Fruit fly (Drosophila melanogaster) whole organism, prepupa: ENCODE data around the gene SelG.

Source experiments
- Blimp-1 ChIP-seq: fragments of 200-800 bp; sonication (Bioruptor generic); optimal IDR thresholded peaks from 3 replicates; lab custom pipeline; 2017; ENCODE audit warnings: missing biosample characterization, missing genetic modification characterization, mild to moderate bottlenecking, moderate library complexity, missing genetic modification reagents
- CG10631 ChIP-seq: fragments of 200-800 bp; sonication (Bioruptor generic); optimal IDR thresholded peaks from 2 replicates; lab custom pipeline; 2016; ENCODE audit warnings: missing biosample characterization, missing genetic modification characterization
- CG10669 ChIP-seq: fragments of 200-800 bp; sonication (Bioruptor generic); optimal IDR thresholded peaks from 3 replicates; lab custom pipeline; 2018; ENCODE audit warnings: missing biosample characterization, mild to moderate bottlenecking, missing genetic modification characterization, moderate library complexity
- CG11902 ChIP-seq: fragments of 200-800 bp; sonication (Bioruptor generic); optimal IDR thresholded peaks from 3 replicates; lab custom pipeline; 2016; ENCODE audit warnings: missing biosample characterization, missing genetic modification characterization
- CG15336 ChIP-seq: fragments of 200-800 bp; sonication (Bioruptor generic); IDR thresholded peaks from 2 replicates; pipeline ENCODE4 v1.3.6; 2022; ENCODE audit warnings: missing biosample characterization, missing genetic modification characterization
- CG1621 ChIP-seq: fragments of 200-800 bp; sonication (Bioruptor generic); optimal IDR thresholded peaks from 3 replicates; lab custom pipeline; 2018; ENCODE audit warnings: missing biosample characterization, mild to moderate bottlenecking, missing genetic modification characterization
- CG16779 ChIP-seq: fragments of 200-800 bp; sonication (Bioruptor generic); optimal IDR thresholded peaks from 3 replicates; lab custom pipeline; 2017; ENCODE audit warnings: missing biosample characterization, mild to moderate bottlenecking, missing genetic modification characterization
- CG3032 ChIP-seq: fragments of 200-800 bp; optimal IDR thresholded peaks from 2 replicates; lab custom pipeline; 2019; ENCODE audit warnings: missing biosample characterization, mild to moderate bottlenecking, missing genetic modification characterization, moderate library complexity
- CG31627 ChIP-seq: fragments of 200-800 bp; sonication (Bioruptor generic); optimal IDR thresholded peaks from 3 replicates; lab custom pipeline; 2016; ENCODE audit warnings: missing biosample characterization, missing genetic modification characterization
- CG32006 ChIP-seq: fragments of 200-800 bp; sonication (Bioruptor generic); optimal IDR thresholded peaks from 3 replicates; lab custom pipeline; 2017; ENCODE audit warnings: missing biosample characterization, mild to moderate bottlenecking, missing genetic modification characterization
- CG34406 ChIP-seq: fragments of 200-800 bp; sonication (Bioruptor generic); optimal IDR thresholded peaks from 3 replicates; lab custom pipeline; 2016; ENCODE audit warnings: missing biosample characterization, missing genetic modification characterization
- CG3919 ChIP-seq: fragments of 200-800 bp; sonication (Bioruptor generic); optimal IDR thresholded peaks from 3 replicates; lab custom pipeline; 2016; ENCODE audit warnings: missing biosample characterization, missing genetic modification characterization
- CG4318 ChIP-seq: fragments of 200-800 bp; sonication (Bioruptor generic); optimal IDR thresholded peaks from 3 replicates; lab custom pipeline; 2017; ENCODE audit warnings: missing biosample characterization, mild to moderate bottlenecking, missing genetic modification characterization
- CG6163 ChIP-seq: fragments of 200-800 bp; sonication (Bioruptor generic); IDR thresholded peaks from 3 replicates; pipeline ENCODE4 v1.3.6; 2022; ENCODE audit warnings: missing biosample characterization, missing genetic modification characterization
- CG6276 ChIP-seq: fragments of 200-800 bp; sonication (Bioruptor generic); optimal IDR thresholded peaks from 2 replicates; lab custom pipeline; 2017; ENCODE audit warnings: missing biosample characterization, mild to moderate bottlenecking, missing genetic modification characterization
- CG6792 ChIP-seq: fragments of 200-800 bp; sonication (Bioruptor generic); optimal IDR thresholded peaks from 3 replicates; lab custom pipeline; 2016; ENCODE audit warnings: missing biosample characterization, missing genetic modification characterization
- CG6808 ChIP-seq: fragments of 200-800 bp; sonication (Bioruptor generic); optimal IDR thresholded peaks from 3 replicates; lab custom pipeline; 2017; ENCODE audit warnings: missing biosample characterization, missing genetic modification characterization, mild to moderate bottlenecking, moderate library complexity, missing genetic modification reagents
- CG8319 ChIP-seq: fragments of 200-800 bp; sonication (Bioruptor generic); optimal IDR thresholded peaks from 3 replicates; lab custom pipeline; 2016; ENCODE audit warnings: missing biosample characterization, missing genetic modification characterization
- CG8632 ChIP-seq: fragments of 200-800 bp; sonication (Bioruptor generic); optimal IDR thresholded peaks from 3 replicates; lab custom pipeline; 2016; ENCODE audit warnings: missing biosample characterization, missing genetic modification characterization
- CG9139 ChIP-seq: fragments of 200-800 bp; sonication (Bioruptor generic); optimal IDR thresholded peaks from 3 replicates; lab custom pipeline; 2017; ENCODE audit warnings: missing biosample characterization, mild to moderate bottlenecking, missing genetic modification characterization
- Eip75B ChIP-seq: fragments of 200-800 bp; sonication (Bioruptor generic); optimal IDR thresholded peaks from 3 replicates; lab custom pipeline; 2016; ENCODE audit warnings: missing biosample characterization, missing genetic modification characterization
- Eip93F ChIP-seq: fragments of 200-800 bp; sonication (Bioruptor generic); optimal IDR thresholded peaks from 2 replicates; lab custom pipeline; 2016; ENCODE audit warnings: missing biosample characterization, mild to moderate bottlenecking, missing genetic modification characterization
- Ets21C ChIP-seq: fragments of 200-800 bp; sonication (Bioruptor generic); optimal IDR thresholded peaks from 3 replicates; lab custom pipeline; 2016; ENCODE audit warnings: missing biosample characterization, missing genetic modification characterization
- Ets96B ChIP-seq: fragments of 200-800 bp; optimal IDR thresholded peaks from 2 replicates; lab custom pipeline; 2019; ENCODE audit warnings: missing biosample characterization, mild to moderate bottlenecking, missing genetic modification characterization, moderate library complexity
- Gug ChIP-seq: fragments of 200-800 bp; sonication (Bioruptor generic); IDR thresholded peaks from 2 replicates; pipeline ENCODE4 v1.3.6; 2022; ENCODE audit warnings: missing biosample characterization, missing genetic modification characterization
- Hr39 ChIP-seq: fragments of 200-800 bp; sonication (Bioruptor generic); optimal IDR thresholded peaks from 2 replicates; lab custom pipeline; 2016; ENCODE audit warnings: missing biosample characterization, missing genetic modification characterization
- Hr4 ChIP-seq: fragments of 200-800 bp; sonication (Bioruptor generic); optimal IDR thresholded peaks from 3 replicates; lab custom pipeline; 2016; ENCODE audit warnings: missing biosample characterization, missing genetic modification characterization
- Lpt ChIP-seq: fragments of 200-800 bp; sonication (Bioruptor generic); optimal IDR thresholded peaks from 3 replicates; lab custom pipeline; 2016; ENCODE audit warnings: missing biosample characterization, missing genetic modification characterization
- Met ChIP-seq: fragments of 200-800 bp; sonication (Bioruptor generic); optimal IDR thresholded peaks from 3 replicates; lab custom pipeline; 2016; ENCODE audit warnings: missing biosample characterization, missing genetic modification characterization
- OdsH ChIP-seq: fragments of 200-800 bp; sonication (Bioruptor generic); optimal IDR thresholded peaks from 3 replicates; lab custom pipeline; 2016; ENCODE audit warnings: missing biosample characterization, missing genetic modification characterization
- Smox ChIP-seq: fragments of 200-800 bp; sonication (Bioruptor generic); optimal IDR thresholded peaks from 3 replicates; lab custom pipeline; 2016; ENCODE audit warnings: missing biosample characterization, missing genetic modification characterization
- Sox15 ChIP-seq: fragments of 200-800 bp; sonication (Bioruptor generic); optimal IDR thresholded peaks from 3 replicates; lab custom pipeline; 2016; ENCODE audit warnings: missing biosample characterization, missing genetic modification characterization
- achi ChIP-seq: fragments of 200-800 bp; sonication (Bioruptor generic); optimal IDR thresholded peaks from 3 replicates; lab custom pipeline; 2016; ENCODE audit warnings: missing biosample characterization, missing genetic modification characterization
- acj6 ChIP-seq: fragments of 200-800 bp; sonication (Bioruptor generic); optimal IDR thresholded peaks from 3 replicates; lab custom pipeline; 2016; ENCODE audit warnings: missing biosample characterization, missing genetic modification characterization
- cyc ChIP-seq: fragments of 200-800 bp; sonication (Bioruptor generic); optimal IDR thresholded peaks from 3 replicates; lab custom pipeline; 2016; ENCODE audit warnings: missing biosample characterization, missing genetic modification characterization
- dac ChIP-seq: fragments of 200-800 bp; sonication (Bioruptor generic); optimal IDR thresholded peaks from 2 replicates; lab custom pipeline; 2017; ENCODE audit warnings: missing biosample characterization, mild to moderate bottlenecking, missing genetic modification characterization
- dsx ChIP-seq: fragments of 200-800 bp; optimal IDR thresholded peaks from 3 replicates; lab custom pipeline; 2019; ENCODE audit warnings: missing biosample characterization, mild to moderate bottlenecking, missing genetic modification characterization, moderate library complexity; ENCODE audit not compliant: poor library complexity, severe bottlenecking
- eg ChIP-seq: fragments of 200-800 bp; sonication (Bioruptor generic); IDR thresholded peaks from 3 replicates; pipeline ENCODE4 v1.3.6; 2022; ENCODE audit warnings: missing biosample characterization, missing genetic modification characterization
- esn ChIP-seq: fragments of 200-800 bp; sonication (Bioruptor generic); optimal IDR thresholded peaks from 2 replicates; lab custom pipeline; 2016; ENCODE audit warnings: missing biosample characterization, mild to moderate bottlenecking, missing genetic modification characterization, moderate library complexity
- fd59A ChIP-seq: fragments of 200-800 bp; sonication (Bioruptor generic); optimal IDR thresholded peaks from 2 replicates; lab custom pipeline; 2017; ENCODE audit warnings: missing biosample characterization, mild to moderate bottlenecking, missing genetic modification characterization, missing genetic modification reagents
- fd85E ChIP-seq: fragments of 200-800 bp; sonication (Bioruptor generic); optimal IDR thresholded peaks from 3 replicates; lab custom pipeline; 2016; ENCODE audit warnings: missing biosample characterization, missing genetic modification characterization
- lz ChIP-seq: fragments of 200-800 bp; sonication (Bioruptor generic); optimal IDR thresholded peaks from 3 replicates; lab custom pipeline; 2016; ENCODE audit warnings: missing biosample characterization, missing genetic modification characterization
- pdm3 ChIP-seq: fragments of 200-800 bp; sonication (Bioruptor generic); optimal IDR thresholded peaks from 3 replicates; lab custom pipeline; 2016; ENCODE audit warnings: missing biosample characterization, missing genetic modification characterization
- salr ChIP-seq, 2 experiments: fragments of 200-800 bp; sonication (Bioruptor generic); optimal IDR thresholded peaks; 3 replicates each; lab custom pipeline; 2016 to 2018; ENCODE audit warnings: missing biosample characterization in 2 of 2, missing genetic modification characterization in 2 of 2, mild to moderate bottlenecking in 1 of 2
- spab ChIP-seq: fragments of 200-800 bp; sonication (Bioruptor generic); optimal IDR thresholded peaks from 2 replicates; lab custom pipeline; 2017; ENCODE audit warnings: missing biosample characterization, mild to moderate bottlenecking, missing genetic modification characterization, missing genetic modification reagents
- svp ChIP-seq: fragments of 200-800 bp; sonication (Bioruptor generic); peaks from one replicate; lab custom pipeline; 2016; ENCODE audit warnings: missing biosample characterization, missing genetic modification characterization
- topi ChIP-seq: fragments of 200-800 bp; sonication (Bioruptor generic); optimal IDR thresholded peaks from 3 replicates; lab custom pipeline; 2016; ENCODE audit warnings: missing biosample characterization, missing genetic modification characterization
- vri ChIP-seq: fragments of 200-800 bp; sonication (Bioruptor generic); optimal IDR thresholded peaks from 3 replicates; lab custom pipeline; 2016; ENCODE audit warnings: missing biosample characterization, mild to moderate bottlenecking, missing genetic modification characterization

Gene SelG

dm6 chrX:11924562-11924961 is 37.5 kb downstream of the SelG start, which contains the start of gene Sclp:
Gene Sclp (minus strand): TSS chrX:11924662.
- no peak for TF ChIP-seq lz (GFP tag; lab: Kevin White, UChicago)
- TF ChIP-seq CG34406 (GFP tag; lab: Kevin White, UChicago): no peak
- TF ChIP-seq Met (GFP tag; lab: Kevin White, UChicago): peak; percentile 2
- TF ChIP-seq CG3919 (GFP tag; lab: Kevin White, UChicago): no peak
- TF ChIP-seq CG32006 (GFP tag; lab: Kevin White, UChicago): peak; percentile 40
- TF ChIP-seq CG15336 (GFP tag; lab: Robert Waterston, UW): peak; percentile 28; the same call in 1 of the 2 replicates
- TF ChIP-seq OdsH (GFP tag; lab: Kevin White, UChicago): no peak
- TF ChIP-seq Hr4 (GFP tag; lab: Kevin White, UChicago): peak; percentile 9
- peak; percentile 6 for TF ChIP-seq achi (GFP tag; lab: Kevin White, UChicago)
- TF ChIP-seq CG6276: peak; percentile 34
- no peak for TF ChIP-seq svp (GFP tag; lab: Kevin White, UChicago)
- TF ChIP-seq eg: 0 out of 3 replicates have a peak, but pooled peaks have one; percentile 34

- TF ChIP-seq CG3919 (GFP tag; lab: Kevin White, UChicago) (peak; percentile 65), dsx (GFP tag; lab: Kevin White, UChicago) (no peak), Lpt (no peak), acj6 (GFP tag; lab: Kevin White, UChicago) (peak; percentile 18), dac (GFP tag; lab: Kevin White, UChicago) (no peak), vri (peak; percentile 45), CG6276 (peak; percentile 39), CG10669 (GFP tag; lab: Kevin White, UChicago) (no peak), CG10631 (GFP tag; lab: Kevin White, UChicago) (peak; percentile 12), CG6163 (GFP tag; lab: Robert Waterston, UW) (peak; percentile 93), CG8632 (GFP tag; lab: Kevin White, UChicago) (peak; percentile 47), CG4318 (GFP tag; lab: Kevin White, UChicago) (no peak), CG6808 (GFP tag; lab: Kevin White, UChicago) (no peak), CG16779 (tag; lab: Kevin White, UChicago) (no peak), CG34406 (GFP tag; lab: Kevin White, UChicago) (peak; percentile 45), svp (GFP tag; lab: Kevin White, UChicago) (peak; percentile 90), Hr39 (peak; percentile 62), CG32006 (GFP tag; lab: Kevin White, UChicago) (no peak), Ets96B (tag; lab: Kevin White, UChicago) (no peak), Smox (GFP tag; lab: Kevin White, UChicago) (peak; percentile 65), Eip75B (no peak), fd85E (no peak), Eip93F (GFP tag; lab: Kevin White, UChicago) (peak; percentile 68), achi (GFP tag; lab: Kevin White, UChicago) (peak; percentile 25), lz (GFP tag; lab: Kevin White, UChicago) (peak; percentile 62), CG8319 (GFP tag; lab: Kevin White, UChicago) (peak; percentile 18), Gug (GFP tag; lab: Robert Waterston, UW) (peak; percentile 72), eg (peak; percentile 85), salr (GFP tag; optimal IDR thresholded peaks at IDR 0.05; lab: Kevin White, UChicago) (no peak), Sox15 (GFP tag; lab: Kevin White, UChicago) (no peak), CG9139 (GFP tag; lab: Kevin White, UChicago) (no peak), CG15336 (GFP tag; lab: Robert Waterston, UW) (peak; percentile 78), topi (peak; percentile 78), CG31627 (GFP tag; lab: Kevin White, UChicago) (peak; percentile 56), cyc (peak; percentile 75), CG3032 (tag; lab: Kevin White, UChicago) (no peak), CG6792 (GFP tag; lab: Kevin White, UChicago) (peak; percentile 48), esn (GFP tag; lab: Kevin White, UChicago) (peak; percentile 60), pdm3 (GFP tag; lab: Kevin White, UChicago) (peak; percentile 23), CG1621 (tag; lab: Kevin White, UChicago) (no peak), Ets21C (GFP tag; lab: Kevin White, UChicago) (peak; percentile 62), fd59A (no peak), Blimp-1 (GFP tag; lab: Kevin White, UChicago) (peak; percentile 14), OdsH (GFP tag; lab: Kevin White, UChicago) (peak; percentile 34), spab (GFP tag; lab: Kevin White, UChicago) (no peak), CG11902 (GFP tag; lab: Kevin White, UChicago) (peak; percentile 21)
Observed at dm6 chrX:11925213-11925612, 38.1 kb downstream of the SelG start.
